Fruit fly (Drosophila melanogaster) ovary, adult (tissue): Measurements from ENCODE around the gene Pvf2.

Source experiments
- CG17801 ChIP-seq: fragments of 200-800 bp; optimal IDR thresholded peaks from 2 replicates; lab custom pipeline; 2019; ENCODE audit warnings: missing biosample characterization, mild to moderate bottlenecking, missing genetic modification characterization, moderate library complexity; ENCODE audit not compliant: partially characterized antibody

Pvf2 gene

DNA sequence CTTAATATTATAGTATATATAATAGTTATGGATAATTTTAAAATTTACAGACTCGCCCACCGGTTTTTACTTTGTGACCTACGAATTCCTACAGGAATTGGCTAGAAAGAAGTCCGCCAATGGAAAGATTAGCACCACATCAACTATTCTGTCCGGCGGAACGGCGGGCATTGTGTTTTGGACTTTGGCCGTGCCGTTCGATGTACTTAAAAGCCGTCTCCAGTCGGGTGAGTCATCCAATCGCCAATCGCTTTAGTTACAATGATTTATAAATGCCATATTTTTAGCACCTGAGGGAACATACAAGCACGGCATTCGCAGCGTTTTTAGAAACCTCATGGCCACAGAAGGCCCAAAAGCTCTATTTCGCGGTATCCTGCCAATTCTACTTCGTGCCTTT lies 56.0 kb downstream of the Pvf2 start:
- TF ChIP-seq CG17801 (GFP tag; lab: Kevin White, UChicago): no peak

DNA sequence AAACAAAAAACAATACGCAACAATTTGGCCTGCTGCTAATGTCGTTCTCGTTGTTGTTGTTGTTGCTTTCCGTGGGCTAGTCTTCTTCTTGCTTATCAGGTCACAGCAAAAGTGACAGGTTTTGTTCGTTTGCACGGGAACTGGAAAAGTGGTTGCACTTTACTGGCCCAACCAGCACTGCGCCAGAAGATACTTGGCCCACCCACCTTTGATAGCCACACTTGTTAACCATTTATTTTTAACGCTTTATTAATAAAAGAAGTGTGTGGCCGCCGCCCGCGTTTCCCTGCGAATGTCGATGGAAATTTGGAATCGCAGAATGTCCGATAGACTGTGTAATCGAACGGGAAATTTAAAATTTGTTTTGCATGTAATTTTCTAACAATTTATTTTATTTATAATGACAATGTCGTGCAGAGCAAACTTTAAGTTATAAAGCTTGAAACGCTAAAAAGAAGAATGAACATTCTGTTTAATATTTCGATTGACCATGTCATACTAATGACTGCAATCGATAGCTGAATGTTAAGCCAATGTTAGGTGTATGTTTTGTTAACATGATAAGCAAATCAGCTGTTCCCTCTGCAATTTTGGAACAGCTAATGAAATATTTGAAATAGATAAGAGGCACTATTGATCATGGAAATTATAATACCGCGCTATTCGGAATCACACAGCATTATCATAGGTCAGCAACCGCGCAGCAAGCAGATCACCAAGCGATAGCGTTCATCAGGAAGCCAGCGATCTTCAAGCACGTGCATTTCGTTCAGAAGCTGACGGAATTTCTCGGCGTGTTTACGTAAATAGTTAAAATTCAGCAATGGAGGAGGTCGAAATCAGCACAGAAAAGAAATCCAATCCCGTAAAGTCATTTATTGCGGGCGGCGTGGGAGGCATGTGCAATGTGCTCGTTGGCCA lies 57.2 kb downstream of the Pvf2 start, which contains the start of the genes CG31908 and MME1:
Gene CG31908 (minus strand): TSS at position 402 of the 921 bp plus-strand sequence.
Gene MME1 (plus strand): TSS at position 539 of the 921 bp plus-strand sequence.
- peak; percentile 42 for TF ChIP-seq CG17801 (GFP tag; lab: Kevin White, UChicago)

- no peak for TF ChIP-seq CG17801 (GFP tag; lab: Kevin White, UChicago)
These were observed 58.1 kb downstream of the Pvf2 start for dm6 chr2L:7026308-7026707.

DNA sequence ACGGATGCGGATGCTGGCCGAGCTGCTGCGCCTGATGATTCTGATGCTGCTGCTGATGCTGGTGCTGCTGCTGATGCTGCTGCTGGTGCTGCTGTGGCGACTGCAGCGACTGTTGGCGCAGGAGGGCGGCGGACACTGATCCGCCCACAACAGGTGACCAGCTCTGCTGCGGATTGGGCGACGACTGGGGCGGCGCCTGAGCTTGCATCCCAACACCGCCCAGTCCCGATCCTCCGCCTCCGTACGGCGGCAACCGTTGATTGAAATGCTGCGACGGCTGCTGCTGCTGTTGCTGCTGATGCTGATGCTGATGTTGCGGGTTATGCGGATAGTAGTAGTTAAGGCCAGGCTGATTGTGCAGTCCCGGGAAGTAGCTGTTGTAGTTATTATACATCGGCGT lies 59.2 kb downstream of the Pvf2 start:
- no peak for TF ChIP-seq CG17801 (GFP tag; lab: Kevin White, UChicago)

dm6 chr2L:7023614-7024259 lies 60.7 kb downstream of the Pvf2 start, which contains the start of gene Gart:
TSS of gene Gart (minus strand) at chr2L:7023898.
- no peak for TF ChIP-seq CG17801 (GFP tag; lab: Kevin White, UChicago)

dm6 chr2L:7021382-7021781 lies 63.1 kb downstream of the Pvf2 start, which contains the start of gene Pcp:
TSS of gene Pcp (plus strand) at chr2L:7021682.
- no peak for TF ChIP-seq CG17801 (GFP tag; lab: Kevin White, UChicago)
